Worm (Caenorhabditis elegans) whole organism, late embryonic: ENCODE measurements around the gene erp-44.2.

Experiments
- K09A11.1 ChIP-seq: sonication (generic microtip); optimal IDR thresholded peaks from 2 replicates; lab custom pipeline; 2017; ENCODE audit warnings: antibody characterized with exemption, mild to moderate bottlenecking, missing genetic modification characterization, missing compliant biosample characterization; ENCODE audit not compliant: insufficient read depth
- T23F11.4 ChIP-seq: fragments of 200-800 bp; sonication (Bioruptor generic); optimal IDR thresholded peaks from 2 replicates; lab custom pipeline; 2018; ENCODE audit warnings: mild to moderate bottlenecking, missing genetic modification characterization, missing compliant biosample characterization
- ahr-1 ChIP-seq: sonication (generic microtip); optimal IDR thresholded peaks from 2 replicates; lab custom pipeline; 2016; ENCODE audit warnings: missing genetic modification characterization, missing compliant biosample characterization
- ama-1 ChIP-seq: fragments of 150-350 bp; optimal IDR thresholded peaks from 2 replicates; lab custom pipeline; 2014
- ceh-14 ChIP-seq: sonication (generic microtip); optimal IDR thresholded peaks from 2 replicates; lab custom pipeline; 2016; ENCODE audit warnings: missing genotype, missing genetic modification characterization, missing compliant biosample characterization
- ceh-18 ChIP-seq: sonication (generic microtip); optimal IDR thresholded peaks from 2 replicates; lab custom pipeline; 2016; ENCODE audit warnings: missing genetic modification characterization, missing compliant biosample characterization
- ceh-19 ChIP-seq: fragments of 200-800 bp; sonication (Bioruptor generic); optimal IDR thresholded peaks from 2 replicates; lab custom pipeline; 2018; ENCODE audit warnings: mild to moderate bottlenecking, missing genetic modification characterization, missing compliant biosample characterization
- ceh-2 ChIP-seq: sonication (generic microtip); optimal IDR thresholded peaks from 2 replicates; lab custom pipeline; 2016; ENCODE audit warnings: missing genotype, missing genetic modification characterization, missing compliant biosample characterization
- ceh-22 ChIP-seq: sonication (generic microtip); optimal IDR thresholded peaks from 2 replicates; lab custom pipeline; 2017; ENCODE audit warnings: missing biosample characterization, missing genetic modification characterization
- ceh-24 ChIP-seq: sonication (generic microtip); optimal IDR thresholded peaks from 2 replicates; lab custom pipeline; 2016; ENCODE audit warnings: mild to moderate bottlenecking, missing genetic modification characterization, missing compliant biosample characterization
- ceh-31 ChIP-seq: sonication (generic microtip); optimal IDR thresholded peaks from 2 replicates; lab custom pipeline; 2016; ENCODE audit warnings: missing genetic modification characterization, missing compliant biosample characterization
- ceh-34 ChIP-seq: sonication (generic microtip); optimal IDR thresholded peaks from 2 replicates; lab custom pipeline; 2016; ENCODE audit warnings: mild to moderate bottlenecking, missing genetic modification characterization, missing compliant biosample characterization
- ceh-48 ChIP-seq: sonication (generic microtip); optimal IDR thresholded peaks from 2 replicates; lab custom pipeline; 2016; ENCODE audit warnings: missing genetic modification characterization, inconsistent platforms, missing compliant biosample characterization
- ceh-6 ChIP-seq: fragments of 200-800 bp; sonication (Bioruptor generic); optimal IDR thresholded peaks from 2 replicates; lab custom pipeline; 2018; ENCODE audit warnings: mild to moderate bottlenecking, missing genetic modification characterization, missing compliant biosample characterization
- che-1 ChIP-seq: sonication (generic microtip); optimal IDR thresholded peaks from 2 replicates; lab custom pipeline; 2016; ENCODE audit warnings: mild to moderate bottlenecking, missing genetic modification characterization, missing compliant biosample characterization
- dmd-4 ChIP-seq: sonication (generic microtip); optimal IDR thresholded peaks from 2 replicates; lab custom pipeline; 2016; ENCODE audit warnings: borderline replicate concordance, missing genetic modification characterization, missing compliant biosample characterization
- elt-2 ChIP-seq: sonication (generic microtip); optimal IDR thresholded peaks from 2 replicates; lab custom pipeline; 2016; ENCODE audit warnings: missing genetic modification reagents, missing genetic modification characterization, missing compliant biosample characterization
- fax-1 ChIP-seq: sonication (generic microtip); optimal IDR thresholded peaks from 2 replicates; lab custom pipeline; 2016; ENCODE audit warnings: missing genotype, missing genetic modification characterization, missing compliant biosample characterization
- fkh-6 ChIP-seq: sonication (generic microtip); optimal IDR thresholded peaks from 2 replicates; lab custom pipeline; 2016; ENCODE audit warnings: missing genetic modification characterization, missing compliant biosample characterization
- gmeb-2 ChIP-seq: sonication (generic microtip); optimal IDR thresholded peaks from 2 replicates; lab custom pipeline; 2016; ENCODE audit warnings: missing genetic modification characterization, inconsistent platforms, missing compliant biosample characterization
- hlh-15 ChIP-seq: sonication (generic microtip); optimal IDR thresholded peaks from 2 replicates; lab custom pipeline; 2016; ENCODE audit warnings: missing genetic modification characterization, missing compliant biosample characterization
- hlh-30 ChIP-seq: sonication (generic microtip); optimal IDR thresholded peaks from 2 replicates; lab custom pipeline; 2017; ENCODE audit warnings: antibody characterized with exemption, missing genetic modification characterization, missing compliant biosample characterization; ENCODE audit not compliant: insufficient read depth
- lim-6 ChIP-seq: sonication (generic microtip); optimal IDR thresholded peaks from 2 replicates; lab custom pipeline; 2016; ENCODE audit warnings: missing genetic modification characterization, missing compliant biosample characterization
- lin-11 ChIP-seq: fragments of 200-800 bp; sonication (Bioruptor generic); optimal IDR thresholded peaks from 2 replicates; lab custom pipeline; 2018; ENCODE audit warnings: mild to moderate bottlenecking, missing genetic modification characterization, missing compliant biosample characterization
- nfya-1 ChIP-seq: sonication (generic microtip); optimal IDR thresholded peaks from 2 replicates; lab custom pipeline; 2017; ENCODE audit warnings: missing genetic modification characterization, mild to moderate bottlenecking, missing compliant biosample characterization, antibody characterized with exemption, moderate library complexity
- nhr-232 ChIP-seq: sonication (generic microtip); optimal IDR thresholded peaks from 2 replicates; lab custom pipeline; 2016; ENCODE audit warnings: missing genetic modification characterization, missing compliant biosample characterization
- pag-3 ChIP-seq: sonication (generic microtip); optimal IDR thresholded peaks from 2 replicates; lab custom pipeline; 2016; ENCODE audit warnings: missing compliant biosample characterization, missing genetic modification characterization, borderline replicate concordance
- pat-9 ChIP-seq: fragments of 200-800 bp; sonication (Bioruptor generic); optimal IDR thresholded peaks from 2 replicates; lab custom pipeline; 2018; ENCODE audit warnings: mild to moderate bottlenecking, missing genetic modification characterization, moderate library complexity, missing compliant biosample characterization
- pha-2 ChIP-seq: sonication (generic microtip); optimal IDR thresholded peaks from 2 replicates; lab custom pipeline; 2017; ENCODE audit warnings: mild to moderate bottlenecking, missing genetic modification characterization, missing compliant biosample characterization
- pha-4 ChIP-seq: fragments of 150-350 bp; optimal IDR thresholded peaks from 2 replicates; lab custom pipeline; 2018; ENCODE audit warnings: missing biosample characterization, missing genetic modification reagents, missing genetic modification characterization
- pqm-1 ChIP-seq: sonication (generic microtip); optimal IDR thresholded peaks from 2 replicates; lab custom pipeline; 2016; ENCODE audit warnings: missing genetic modification characterization, missing compliant biosample characterization
- pros-1 ChIP-seq: fragments of 150-350 bp; optimal IDR thresholded peaks from 2 replicates; lab custom pipeline; 2014; ENCODE audit warnings: missing biosample characterization, missing genetic modification reagents, missing genetic modification characterization
- ref-2 ChIP-seq: sonication (generic microtip); optimal IDR thresholded peaks from 2 replicates; lab custom pipeline; 2016; ENCODE audit warnings: missing genetic modification characterization, missing compliant biosample characterization
- rnt-1 ChIP-seq: sonication (generic microtip); optimal IDR thresholded peaks from 2 replicates; lab custom pipeline; 2016; ENCODE audit warnings: missing genetic modification characterization, missing compliant biosample characterization
- sox-2 ChIP-seq: fragments of 200-800 bp; sonication (Bioruptor generic); IDR thresholded peaks from 2 replicates; pipeline ENCODE4 v1.3.6; 2022; ENCODE audit warnings: missing genetic modification reagents, missing genetic modification characterization, missing compliant biosample characterization
- sox-4 ChIP-seq: sonication (generic microtip); optimal IDR thresholded peaks from 2 replicates; lab custom pipeline; 2017; ENCODE audit warnings: mild to moderate bottlenecking, missing genetic modification characterization, inconsistent platforms, missing compliant biosample characterization
- ttx-3 ChIP-seq: sonication (generic microtip); optimal IDR thresholded peaks from 2 replicates; lab custom pipeline; 2016; ENCODE audit warnings: missing genetic modification reagents, missing genetic modification characterization, missing compliant biosample characterization
- unc-42 ChIP-seq: sonication (generic microtip); optimal IDR thresholded peaks from 2 replicates; lab custom pipeline; 2016; ENCODE audit warnings: missing genotype, missing genetic modification characterization, missing compliant biosample characterization
- unc-55 ChIP-seq: sonication (generic microtip); optimal IDR thresholded peaks from 2 replicates; lab custom pipeline; 2017; ENCODE audit warnings: missing biosample characterization, missing genetic modification reagents, missing genetic modification characterization

erp-44.2 gene

DNA sequence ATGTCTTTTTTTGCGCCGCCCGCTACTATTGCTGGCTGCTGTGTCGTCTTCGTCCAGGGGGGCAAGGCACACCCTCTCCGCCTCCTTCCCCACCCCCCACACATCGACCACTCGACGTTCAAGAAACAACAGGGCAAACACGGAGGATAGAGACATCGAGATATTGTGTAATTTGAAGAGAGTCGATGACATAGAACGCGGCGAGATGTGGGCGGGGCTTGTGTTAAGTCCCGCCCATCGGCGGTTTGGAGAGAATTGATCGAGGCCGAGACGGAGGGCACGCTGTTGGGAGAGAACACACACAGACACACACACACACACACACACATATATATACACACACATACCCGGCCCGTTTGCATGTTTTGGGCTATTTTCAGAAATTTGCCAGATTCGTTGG lies 11.1 kb upstream of the erp-44.2 start (continued):
- TF ChIP-seq ceh-18 (tag; lab: Kevin White, UChicago) (peak; percentile 84), pros-1 (tag; lab: Kevin White, UChicago) (peak; percentile 67), nhr-232 (tag; lab: Kevin White, UChicago) (no peak), ref-2 (peak; percentile 87), dmd-4 (tag; lab: Kevin White, UChicago) (peak; percentile 78), ceh-6 (GFP tag; lab: Kevin White, UChicago) (peak; percentile 55), ceh-14 (tag; lab: Kevin White, UChicago) (peak; percentile 44), K09A11.1 (tag; lab: Kevin White, UChicago) (no peak), ama-1 (no peak), hlh-15 (tag; lab: Kevin White, UChicago) (no peak), che-1 (peak; percentile 58), ceh-2 (tag; lab: Kevin White, UChicago) (peak; percentile 61), sox-2 (GFP tag; lab: Robert Waterston, UW) (no peak; the same call in 1 of the 2 replicates), fkh-6 (tag; lab: Kevin White, UChicago) (peak; percentile 34), hlh-30 (peak; percentile 17), fax-1 (no peak)

DNA sequence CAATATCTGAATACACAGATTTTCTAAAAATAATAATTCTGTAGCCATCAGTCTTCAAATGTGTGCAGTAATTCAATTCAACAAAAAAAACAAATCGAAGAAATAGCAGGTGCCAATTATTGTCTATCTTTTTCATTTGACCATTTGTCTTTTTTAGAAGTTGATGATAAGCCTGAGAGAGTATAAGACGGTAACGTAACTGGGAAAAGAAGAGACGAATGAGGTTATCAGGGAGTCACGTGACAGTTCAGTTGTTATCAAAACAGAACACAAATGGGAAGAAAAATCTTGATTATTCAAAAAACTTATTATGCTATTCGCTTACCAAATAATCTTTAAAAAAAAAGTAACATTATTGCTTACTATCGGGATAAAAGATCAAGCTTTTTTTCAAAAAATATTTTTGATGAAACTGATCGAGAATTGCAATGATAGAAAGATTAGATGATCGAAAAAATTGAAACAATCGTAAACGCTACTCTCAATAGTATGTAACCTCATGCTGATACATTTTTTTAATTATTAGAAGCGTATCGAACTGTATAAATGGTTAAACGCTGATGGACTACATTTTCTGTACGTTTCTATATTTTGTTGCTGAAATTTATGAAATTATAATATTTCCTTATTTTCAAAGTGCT lies 10.0 kb upstream of the erp-44.2 start:
- TF ChIP-seq hlh-15 (tag; lab: Kevin White, UChicago) (no peak), elt-2 (tag; lab: Kevin White, UChicago) (peak; percentile 8), hlh-30 (peak; percentile 17)

DNA sequence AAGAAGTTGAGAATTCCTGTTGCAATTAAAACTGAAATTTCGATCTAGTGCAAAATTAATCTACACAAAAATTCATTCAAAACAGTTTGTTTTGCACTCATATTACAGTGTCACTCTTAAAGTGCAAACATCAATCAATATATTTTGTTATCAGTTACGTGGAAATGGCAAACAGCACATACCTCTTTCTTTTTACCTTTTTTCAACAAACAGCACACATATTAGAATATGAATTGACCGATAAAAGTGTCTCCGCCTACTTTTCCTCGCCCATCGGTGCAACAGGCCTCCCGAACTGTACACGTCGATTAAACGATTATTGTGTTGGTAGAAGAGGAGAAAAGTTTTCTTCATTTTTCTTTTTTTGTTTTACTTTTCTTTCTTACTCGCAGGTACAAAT lies 6.7 kb upstream of the erp-44.2 start:
- TF ChIP-seq lim-6 (no peak), elt-2 (tag; lab: Kevin White, UChicago) (peak; percentile 42)

- peak; percentile 33 for TF ChIP-seq ceh-31
- no peak for TF ChIP-seq ceh-19 (GFP tag; lab: Kevin White, UChicago)
- TF ChIP-seq ceh-14 (tag; lab: Kevin White, UChicago): peak; percentile 65
Observed at ce11 chrIV:7839923-7840322, 5.4 kb upstream of the erp-44.2 start.

DNA sequence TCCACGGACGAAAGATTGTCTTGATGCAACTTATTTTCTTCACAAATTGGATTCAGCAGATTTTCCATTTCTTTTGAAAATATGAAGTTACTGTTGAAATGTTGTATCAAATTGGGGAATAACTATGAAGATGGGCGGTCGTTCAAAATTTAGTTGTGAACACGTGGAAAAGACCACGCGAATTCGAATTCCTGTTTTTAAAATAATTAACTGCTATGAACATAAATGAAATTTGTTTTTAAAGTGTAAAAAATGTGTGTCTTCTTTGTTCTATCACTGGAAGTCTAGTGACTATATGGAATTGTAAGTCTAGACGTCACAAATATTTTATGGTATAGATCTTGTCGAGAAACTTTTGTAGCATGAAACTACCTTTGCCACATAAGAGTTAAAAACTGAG lies 4.0 kb upstream of the erp-44.2 start, which contains the start of gene C06A6.7:
Gene C06A6.7 (minus strand): TSS at position 101 of the 400 bp plus-strand sequence.
- no peak for TF ChIP-seq pat-9
- TF ChIP-seq ceh-2 (tag; lab: Kevin White, UChicago): no peak
- no peak for TF ChIP-seq nfya-1
- no peak for TF ChIP-seq unc-55 (GFP tag; lab: Kevin White, UChicago)
- TF ChIP-seq ttx-3 (tag; lab: Kevin White, UChicago): no peak
- no peak for TF ChIP-seq pha-2 (tag; lab: Kevin White, UChicago)
- TF ChIP-seq unc-42 (tag; lab: Kevin White, UChicago): no peak
- no peak for TF ChIP-seq pag-3 (tag; lab: Kevin White, UChicago)

ce11 chrIV:7836491-7836890 lies 2.0 kb upstream of the erp-44.2 start:
- TF ChIP-seq che-1 (no peak), ref-2 (no peak), ceh-22 (no peak), gmeb-2 (tag; lab: Kevin White, UChicago) (no peak), lin-11 (tag; lab: Kevin White, UChicago) (no peak), ceh-24 (tag; lab: Kevin White, UChicago) (no peak), pqm-1 (tag; lab: Kevin White, UChicago) (no peak), ceh-6 (GFP tag; lab: Kevin White, UChicago) (no peak), ceh-14 (tag; lab: Kevin White, UChicago) (no peak), rnt-1 (tag; lab: Kevin White, UChicago) (no peak), pha-4 (tag; lab: Kevin White, UChicago) (no peak), ceh-48 (tag; lab: Kevin White, UChicago) (no peak), ceh-34 (tag; lab: Kevin White, UChicago) (no peak), ahr-1 (tag; lab: Kevin White, UChicago) (no peak), sox-4 (tag; lab: Kevin White, UChicago) (no peak), T23F11.4 (GFP tag; lab: Kevin White, UChicago) (no peak)
